Worm (Caenorhabditis elegans): ENCODE measurements around the gene Y26G10.4.

Y26G10.4 gene

DNA sequence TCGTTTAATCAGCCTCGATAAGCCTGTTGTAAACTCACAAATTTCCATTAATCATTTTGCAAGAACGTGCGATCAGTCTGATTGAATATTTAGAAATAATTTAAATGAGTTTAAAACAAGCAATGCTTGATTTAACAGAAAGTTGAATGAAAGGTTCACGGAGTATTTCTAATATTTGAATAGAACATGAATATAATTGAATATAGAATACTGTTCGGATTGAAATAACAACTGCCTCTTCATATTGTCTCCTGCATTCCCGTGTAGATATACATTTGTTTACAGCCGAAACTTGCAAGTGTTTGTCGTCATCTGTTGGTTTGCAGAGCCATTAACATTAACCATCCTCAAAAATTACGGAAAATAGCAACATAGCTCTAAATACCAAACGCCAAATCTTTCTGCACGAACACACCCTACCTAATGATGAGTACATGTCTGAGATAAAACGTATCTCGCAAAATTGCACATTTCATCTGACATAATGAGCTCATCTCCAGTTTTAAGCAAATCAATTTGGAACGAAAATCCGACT, 1.8 kb upstream of the Y26G10.4 start, which contains the start of the genes Y26G10.5 and srh-32:
Gene Y26G10.5 (minus strand): TSS at position 101 of the 535 bp plus-strand sequence.
Gene srh-32 (plus strand): TSS at position 485 of the 535 bp plus-strand sequence.
- no peak for TF ChIP-seq unc-62 (GFP tag; optimal IDR thresholded peaks at IDR 0.05)

DNA sequence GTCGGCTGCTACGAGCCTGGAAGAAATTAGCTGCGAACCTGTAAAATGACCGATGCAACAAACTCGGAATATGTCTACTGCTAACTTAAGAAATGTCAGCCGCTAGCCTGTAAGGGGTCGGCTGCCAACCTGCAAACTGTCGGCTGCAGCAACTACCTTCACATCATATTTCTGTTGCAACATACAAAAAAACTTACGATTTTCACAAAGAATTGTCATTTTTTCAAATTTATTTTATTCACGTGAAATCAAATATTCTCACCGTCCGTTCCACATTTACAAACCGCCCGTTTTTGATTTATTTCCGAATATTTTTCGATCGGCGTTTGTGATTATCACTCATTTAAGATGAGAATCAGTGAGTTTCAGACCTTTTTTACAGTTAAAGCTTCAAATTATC, 662 bp upstream of the Y26G10.4 start, which contains the start of gene Y26G10.6:
Gene Y26G10.6 (plus strand): TSS at position 301 of the 400 bp plus-strand sequence.
- TF ChIP-seq unc-62 (GFP tag; optimal IDR thresholded peaks at IDR 0.05): no peak

- TF ChIP-seq unc-62 (GFP tag; optimal IDR thresholded peaks at IDR 0.05): no peak
Measured at ce11 chrV:17696753-17697152, 2.2 kb downstream of the Y26G10.4 start, which contains the start of gene spp-29. spp-29 (minus strand) TSS chrV:17696853.

DNA sequence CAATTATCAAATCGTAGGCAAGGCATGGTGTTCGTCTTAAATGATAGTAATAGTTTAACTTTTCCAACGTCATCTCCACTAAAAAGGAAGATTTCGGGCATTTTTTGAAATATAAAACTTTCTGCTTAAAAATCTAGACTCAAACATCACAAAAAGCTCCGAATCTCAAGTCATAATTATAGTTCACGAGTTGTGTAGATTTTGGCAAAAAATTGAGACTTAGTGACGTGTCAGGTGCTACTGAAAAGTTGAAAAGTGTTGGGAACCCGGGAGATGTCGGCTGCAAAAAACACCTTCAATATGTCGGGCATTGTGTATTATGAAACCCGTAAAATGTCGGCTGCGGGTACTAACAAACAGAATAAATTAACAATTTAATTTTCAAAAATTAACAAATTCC, 3.2 kb downstream of the Y26G10.4 start, which contains the start of gene Y26G10.1:
Gene Y26G10.1 (minus strand): TSS at position 101 of the 400 bp plus-strand sequence.
- TF ChIP-seq unc-62 (GFP tag; optimal IDR thresholded peaks at IDR 0.05): no peak

- no peak for TF ChIP-seq unc-62 (GFP tag; optimal IDR thresholded peaks at IDR 0.05)
Measured at ce11 chrV:17694260-17694659, 4.7 kb downstream of the Y26G10.4 start.

DNA sequence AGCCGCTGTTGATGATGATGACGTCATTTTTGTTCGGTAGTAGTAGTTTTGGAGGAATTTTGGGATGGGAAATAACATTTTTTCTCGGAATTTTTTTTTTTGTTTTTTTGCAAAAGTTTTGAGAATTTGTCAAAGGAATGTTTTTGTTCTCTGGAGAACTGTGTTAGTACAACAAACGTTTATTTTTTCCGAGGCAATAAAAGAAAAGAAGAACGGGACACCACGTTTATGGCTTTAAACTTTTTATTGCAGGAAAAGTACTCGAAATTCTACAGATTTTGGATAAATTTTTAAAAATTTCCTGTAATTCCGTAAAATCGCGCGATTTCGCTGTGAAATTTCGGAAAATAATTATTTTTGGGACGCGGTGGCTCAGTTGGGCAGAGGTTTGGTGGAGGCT, 8.1 kb downstream of the Y26G10.4 start, which contains the start of gene F59A1.13:
Gene F59A1.13 (minus strand): TSS at position 101 of the 400 bp plus-strand sequence.
- TF ChIP-seq unc-62 (GFP tag; optimal IDR thresholded peaks at IDR 0.05): no peak

ce11 chrV:17686852-17687251, 12.1 kb downstream of the Y26G10.4 start, which contains the start of gene F59A1.18:
F59A1.18 (minus strand) TSS chrV:17686952.
- no peak for TF ChIP-seq unc-62 (GFP tag; optimal IDR thresholded peaks at IDR 0.05)

DNA sequence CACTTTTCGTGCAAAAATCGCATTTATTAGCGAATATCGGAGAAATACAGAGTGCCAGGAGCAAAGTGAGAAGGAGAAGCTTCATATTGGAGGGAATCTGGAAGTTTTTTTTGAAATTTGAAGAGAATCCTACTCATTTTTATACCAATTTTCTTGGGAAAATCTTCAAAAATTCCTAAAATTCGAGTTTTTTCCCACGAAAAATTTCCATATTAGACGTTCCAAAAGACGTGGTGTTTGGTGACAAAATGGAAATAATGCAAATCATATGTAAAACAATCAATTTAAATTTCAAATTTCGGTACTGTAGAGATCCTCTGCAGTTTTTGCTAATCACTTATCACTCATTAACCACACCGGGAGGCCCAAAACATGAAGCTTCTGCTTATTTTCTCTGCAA, 14.1 kb downstream of the Y26G10.4 start, which contains the start of the genes F59A1.16 and F59A1.6:
Gene F59A1.16 (minus strand): TSS at position 101 of the 400 bp plus-strand sequence.
Gene F59A1.6 (plus strand): TSS at position 285 of the 400 bp plus-strand sequence.
- TF ChIP-seq unc-62 (GFP tag; optimal IDR thresholded peaks at IDR 0.05): no peak

DNA sequence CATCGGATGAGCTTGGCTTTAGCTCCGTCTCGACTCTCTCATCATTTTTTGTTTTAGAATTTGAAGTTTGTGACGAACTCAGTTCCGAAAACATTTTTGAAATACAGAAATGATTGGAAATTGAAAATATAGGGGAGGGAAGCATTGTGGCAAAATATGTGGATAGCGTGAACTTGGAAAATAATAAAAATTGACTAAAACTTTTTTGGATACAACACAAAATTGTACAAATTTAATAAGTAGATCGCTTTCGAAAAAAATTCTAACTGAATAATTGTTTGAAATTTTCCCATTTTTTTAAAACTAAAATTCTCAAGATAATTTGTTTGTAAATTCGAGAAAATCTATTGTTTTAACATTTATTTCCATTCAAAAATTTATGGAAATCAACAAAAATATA, 15.2 kb downstream of the Y26G10.4 start, which contains the start of gene F59A1.15:
Gene F59A1.15 (minus strand): TSS at position 101 of the 400 bp plus-strand sequence.
- TF ChIP-seq unc-62 (GFP tag; optimal IDR thresholded peaks at IDR 0.05): no peak

DNA sequence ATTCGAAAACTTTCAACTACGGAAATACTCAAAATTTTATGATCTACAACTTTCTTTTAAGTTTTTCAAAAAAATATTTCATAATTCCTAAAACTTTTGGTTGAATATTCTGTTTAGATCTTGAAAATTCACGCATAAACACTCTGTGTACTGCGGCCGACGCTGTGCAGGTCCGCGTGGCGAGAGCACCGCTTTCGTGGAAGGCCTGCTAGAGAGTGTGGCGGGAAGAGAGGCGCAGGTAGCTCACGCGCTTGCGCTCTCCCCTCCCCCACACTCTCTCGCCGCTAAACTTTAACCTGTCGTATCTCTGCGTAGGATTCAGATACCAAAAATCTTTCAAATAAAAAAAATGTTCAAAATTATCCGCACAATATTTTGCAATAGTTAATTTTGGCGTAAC, 15.7 kb downstream of the Y26G10.4 start:
- TF ChIP-seq unc-62 (GFP tag; optimal IDR thresholded peaks at IDR 0.05): no peak

DNA sequence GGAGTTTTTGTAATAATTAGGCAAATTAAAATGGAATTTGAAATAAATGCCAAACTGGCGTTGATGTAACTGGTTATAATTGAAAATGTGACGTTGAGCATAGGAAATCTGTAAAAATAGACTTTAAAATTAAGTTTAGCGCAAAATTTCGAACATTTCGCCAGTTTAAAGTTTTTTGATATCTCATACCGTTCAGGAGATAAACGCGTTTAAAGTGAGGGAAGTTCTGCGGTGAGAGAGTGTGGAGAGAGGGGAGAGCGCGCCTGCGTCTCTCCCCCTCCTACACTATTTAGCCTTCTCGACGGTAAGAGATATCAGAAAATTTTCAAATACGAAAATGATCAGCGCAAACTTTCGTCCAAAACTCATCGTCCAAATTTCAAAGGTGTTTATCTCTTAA, 22.4 kb downstream of the Y26G10.4 start, which contains the start of gene str-92:
Gene str-92 (minus strand): TSS at position 101 of the 400 bp plus-strand sequence.
- TF ChIP-seq unc-62 (GFP tag; optimal IDR thresholded peaks at IDR 0.05): no peak

- TF ChIP-seq unc-62 (GFP tag; optimal IDR thresholded peaks at IDR 0.05): no peak
Measured at ce11 chrV:17673343-17673742, 25.7 kb downstream of the Y26G10.4 start, which contains the start of gene str-93. str-93 (minus strand) TSS chrV:17673443.

DNA sequence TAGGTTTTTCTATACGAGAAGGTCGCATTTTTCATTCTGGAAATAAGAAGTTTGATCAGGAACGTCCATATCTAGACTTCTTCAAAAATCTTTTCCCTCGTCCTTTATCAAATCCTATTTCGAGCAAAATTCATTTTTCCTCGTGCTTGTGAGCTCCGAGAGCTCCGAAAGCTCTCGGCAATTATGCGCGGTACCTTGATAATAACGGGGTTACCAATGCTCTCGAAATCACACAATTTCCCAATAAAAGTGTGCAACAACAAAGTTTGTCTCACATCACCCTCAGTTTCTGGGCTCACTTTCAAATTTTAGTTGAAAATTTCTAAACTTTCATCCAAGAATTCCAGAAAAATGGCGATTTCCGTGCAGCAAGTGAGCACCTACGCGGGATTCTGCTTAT, 30.5 kb downstream of the Y26G10.4 start, which contains the start of gene str-89:
Gene str-89 (plus strand): TSS at position 301 of the 400 bp plus-strand sequence.
- TF ChIP-seq unc-62 (GFP tag; optimal IDR thresholded peaks at IDR 0.05): no peak

DNA sequence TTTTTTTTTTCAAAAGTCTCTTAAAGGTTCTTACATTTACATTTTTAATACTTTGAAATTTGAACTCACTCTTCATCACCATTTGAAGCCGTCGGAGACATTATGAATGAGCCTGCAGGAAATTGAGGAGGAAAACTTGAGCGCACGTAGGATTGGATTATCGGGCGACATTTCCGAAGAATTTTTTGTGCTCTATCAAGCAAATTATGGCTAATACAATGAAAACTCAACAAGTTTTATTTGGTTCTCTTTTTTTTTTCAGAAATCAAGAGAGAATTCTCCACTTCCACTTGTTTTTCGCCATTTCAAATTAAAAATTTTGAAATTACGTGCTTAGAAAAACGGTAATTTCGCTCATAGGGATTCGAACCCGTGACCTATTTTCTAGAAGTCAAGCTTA, 31.3 kb downstream of the Y26G10.4 start, which contains the start of gene F59A1.12:
Gene F59A1.12 (minus strand): TSS at position 101 of the 400 bp plus-strand sequence.
- no peak for TF ChIP-seq unc-62 (GFP tag; optimal IDR thresholded peaks at IDR 0.05)

DNA sequence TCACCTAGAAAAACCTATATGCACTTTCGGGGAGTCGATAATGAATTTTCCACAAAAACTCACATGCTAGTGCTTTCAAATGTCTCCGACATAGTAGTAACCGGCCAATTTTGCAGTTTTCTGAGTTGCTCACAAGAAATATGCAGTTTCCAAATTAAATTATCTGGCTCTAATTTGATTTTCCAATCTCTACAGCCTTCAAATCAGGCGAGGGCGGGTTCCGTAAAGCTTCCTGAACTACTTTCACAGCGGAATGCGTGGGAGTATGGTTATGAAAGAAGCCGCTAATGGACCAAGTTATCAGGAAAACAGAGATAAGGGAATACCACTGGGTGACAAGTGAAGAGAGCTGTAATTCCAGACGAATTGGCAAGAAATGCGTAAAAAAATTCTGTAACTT, 33.1 kb downstream of the Y26G10.4 start, which contains the start of gene F59A1.11:
Gene F59A1.11 (minus strand): TSS at position 101 of the 400 bp plus-strand sequence.
- TF ChIP-seq unc-62 (GFP tag; optimal IDR thresholded peaks at IDR 0.05): no peak

- no peak for TF ChIP-seq unc-62 (GFP tag; optimal IDR thresholded peaks at IDR 0.05)
Measured at ce11 chrV:17664367-17664766, 34.6 kb downstream of the Y26G10.4 start.

DNA sequence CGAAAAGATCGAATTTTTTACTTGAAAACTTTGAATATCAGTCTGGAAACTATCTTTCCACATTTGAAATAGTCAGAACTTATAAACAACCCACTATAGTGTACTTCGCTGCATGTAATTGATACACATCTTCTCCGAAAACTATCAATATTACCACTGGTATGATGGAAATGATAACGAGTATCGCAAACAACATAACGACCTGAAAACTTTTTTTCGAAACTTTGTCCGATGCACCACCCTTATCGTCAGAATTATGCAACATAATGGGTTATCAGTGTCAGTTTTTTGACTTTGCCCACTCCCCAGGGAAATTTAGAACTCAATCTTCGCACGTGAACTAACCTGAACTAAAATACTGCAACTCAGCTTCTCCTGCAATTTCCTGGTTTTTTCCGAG, 36.7 kb downstream of the Y26G10.4 start:
- TF ChIP-seq unc-62 (GFP tag; optimal IDR thresholded peaks at IDR 0.05): no peak
